Worm (Caenorhabditis elegans) whole organism, L4/young adult: ENCODE results near the gene K08D8.4.

Experiments
- dao-5 ChIP-seq: sonication (generic microtip); optimal IDR thresholded peaks from 2 replicates; lab custom pipeline; 2016; ENCODE audit warnings: missing genotype, missing genetic modification characterization, moderate library complexity, missing compliant biosample characterization
- him-1 ChIP-seq: sonication (generic microtip); optimal IDR thresholded peaks from 2 replicates; lab custom pipeline; 2016; ENCODE audit warnings: missing genotype, missing genetic modification reagents, missing genetic modification characterization, missing compliant biosample characterization

DNA sequence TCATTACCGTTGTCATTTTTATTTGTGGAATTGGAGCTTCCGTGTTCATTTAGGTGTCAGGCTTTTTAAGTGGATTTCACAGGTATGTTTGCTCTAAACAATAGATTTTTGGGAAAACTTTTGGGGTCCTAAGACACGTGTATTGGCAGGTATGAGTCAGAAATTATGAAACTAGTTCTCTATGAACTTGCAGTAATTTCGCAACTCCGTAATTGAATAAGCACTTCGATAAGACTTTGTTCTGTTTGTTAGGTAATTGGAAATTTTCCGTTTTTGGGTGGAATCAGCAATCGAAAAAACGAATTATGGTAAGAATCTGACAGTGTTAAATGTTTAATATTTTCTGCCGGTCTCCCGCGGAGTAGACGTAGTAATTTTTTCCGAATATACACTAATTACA, 12.7 kb downstream of the K08D8.4 start:
- TF ChIP-seq him-1 (tag; lab: Kevin White, UChicago) (no peak), dao-5 (tag; lab: Kevin White, UChicago) (no peak)
